Worm (Caenorhabditis elegans) whole organism, early embryonic: ENCODE data around the gene C05E4.15.

Experiments used
- aly-1 ChIP-seq: sonication (generic microtip); optimal IDR thresholded peaks from 2 replicates; lab custom pipeline; 2016; ENCODE audit warnings: missing genetic modification characterization, missing compliant biosample characterization
- ama-1 ChIP-seq: fragments of 150-350 bp; optimal IDR thresholded peaks from 2 replicates; lab custom pipeline; 2014
- flt-1 ChIP-seq: fragments of 200-800 bp; sonication (Bioruptor generic); IDR thresholded peaks from 2 replicates; pipeline ENCODE4 v1.3.6; 2022; ENCODE audit warnings: missing genetic modification characterization, missing compliant biosample characterization
- hmbx-1 ChIP-seq: sonication (generic microtip); optimal IDR thresholded peaks from 2 replicates; lab custom pipeline; 2016; ENCODE audit warnings: mild to moderate bottlenecking, missing genetic modification characterization, missing compliant biosample characterization
- hnd-1 ChIP-seq: sonication (generic microtip); optimal IDR thresholded peaks from 2 replicates; lab custom pipeline; 2016; ENCODE audit warnings: missing genetic modification characterization, missing compliant biosample characterization
- pes-1 ChIP-seq: fragments of 200-800 bp; sonication (Bioruptor generic); IDR thresholded peaks from 2 replicates; pipeline ENCODE4 v1.3.6; 2022; ENCODE audit warnings: missing genetic modification reagents, missing genetic modification characterization, missing compliant biosample characterization
- scrt-1 ChIP-seq: fragments of 200-800 bp; sonication (Bioruptor generic); IDR thresholded peaks from 2 replicates; pipeline ENCODE4 v1.3.6; 2022; ENCODE audit warnings: missing genetic modification characterization, missing compliant biosample characterization

- TF ChIP-seq ama-1 (lab: Kevin White, UChicago) = no peak
- no peak for TF ChIP-seq hmbx-1 (tag; lab: Kevin White, UChicago)
- TF ChIP-seq scrt-1 (GFP tag; lab: Robert Waterston, UW) = no peak
- no peak for TF ChIP-seq hnd-1 (tag; lab: Kevin White, UChicago)
- no peak; the same call in 1 of the 2 replicates for TF ChIP-seq pes-1 (GFP tag; lab: Robert Waterston, UW)
- no peak for TF ChIP-seq flt-1 (GFP tag; lab: Robert Waterston, UW)
- TF ChIP-seq aly-1 = no peak
Measured at ce11 chrV:724470-724890, 36.7 kb downstream of the C05E4.15 start.
